Fruit fly (Drosophila melanogaster): ENCODE measurements around the gene CG32081.
A peak's percentile ranks its signal among the peaks of the same experiment; 100 is the strongest.

CG32081 gene

dm6 chr3L:11009000-11009794 is 18.2 kb upstream of the CG32081 start, which contains the start of gene klu (continued):
- no peak for TF ChIP-seq Vsx1 (GFP tag; optimal IDR thresholded peaks at IDR 0.05)
- TF ChIP-seq CG11085 (GFP tag; IDR thresholded peaks at IDR 0.05): no peak
- TF ChIP-seq Bgb (GFP tag; IDR thresholded peaks at IDR 0.05; ENCODE audit: partially characterized antibody): peak; percentile 52; the same call in 1 of the 2 replicates
- no peak for TF ChIP-seq az2 (GFP tag; optimal IDR thresholded peaks at IDR 0.05)
- TF ChIP-seq CG30020 (tag; optimal IDR thresholded peaks at IDR 0.05): no peak
- TF ChIP-seq z (GFP tag; IDR thresholded peaks at IDR 0.05): peak; percentile 58; the same call in 1 of the 3 replicates
- TF ChIP-seq Dp (GFP tag; optimal IDR thresholded peaks at IDR 0.05): no peak
- no peak for TF ChIP-seq gcm2 (GFP tag; optimal IDR thresholded peaks at IDR 0.05)
- TF ChIP-seq Hr51 (GFP tag; optimal IDR thresholded peaks at IDR 0.05): no peak
- TF ChIP-seq unc-4 (GFP tag; IDR thresholded peaks at IDR 0.05; ENCODE audit: partially characterized antibody): no peak
- no peak for TF ChIP-seq pzg (GFP tag; optimal IDR thresholded peaks at IDR 0.05)
- no peak for TF ChIP-seq CG5180 (GFP tag; optimal IDR thresholded peaks at IDR 0.05)
- no peak for TF ChIP-seq CG3065 (GFP tag; optimal IDR thresholded peaks at IDR 0.05)
- no peak for TF ChIP-seq CG10543 (GFP tag; optimal IDR thresholded peaks at IDR 0.05)
- no peak for TF ChIP-seq phol (tag; optimal IDR thresholded peaks at IDR 0.05)
- no peak for TF ChIP-seq CG6175 (GFP tag; IDR thresholded peaks at IDR 0.05)
- TF ChIP-seq CG16779 (GFP tag; IDR thresholded peaks at IDR 0.05): no peak
- TF ChIP-seq CG17186 (GFP tag; optimal IDR thresholded peaks at IDR 0.05): no peak
- no peak for TF ChIP-seq CG15073 (GFP tag; optimal IDR thresholded peaks at IDR 0.05)
- no peak for TF ChIP-seq org-1 (GFP tag; optimal IDR thresholded peaks at IDR 0.05)
- TF ChIP-seq vnd (GFP tag; IDR thresholded peaks at IDR 0.05; ENCODE audit: partially characterized antibody): no peak
- TF ChIP-seq CG2202 (tag; optimal IDR thresholded peaks at IDR 0.05): no peak
- no peak for TF ChIP-seq pum (GFP tag; optimal IDR thresholded peaks at IDR 0.05)
- TF ChIP-seq Meics (GFP tag; optimal IDR thresholded peaks at IDR 0.05): no peak
- TF ChIP-seq HHEX (GFP tag; optimal IDR thresholded peaks at IDR 0.05): no peak
- TF ChIP-seq sisA (GFP tag; IDR thresholded peaks at IDR 0.05): no peak
- no peak for TF ChIP-seq mirr (GFP tag; optimal IDR thresholded peaks at IDR 0.05)
- no peak for TF ChIP-seq pho (GFP tag; optimal IDR thresholded peaks at IDR 0.05)
- no peak for TF ChIP-seq gsb-n (tag; optimal IDR thresholded peaks at IDR 0.05)
- peak in 1 of 2 experiments; percentile 94 for TF ChIP-seq Pdp1 (GFP tag; optimal IDR thresholded peaks at IDR 0.05)
- TF ChIP-seq Sry-β (GFP tag; optimal IDR thresholded peaks at IDR 0.05): no peak
- TF ChIP-seq row (GFP tag; IDR thresholded peaks at IDR 0.05): no peak
- TF ChIP-seq Six4 (GFP tag; optimal IDR thresholded peaks at IDR 0.05): no peak
- peak; percentile 29; the same call in 1 of the 2 replicates for TF ChIP-seq CG32532 (GFP tag; IDR thresholded peaks at IDR 0.05)
- no peak for TF ChIP-seq Spps (tag; optimal IDR thresholded peaks at IDR 0.05)
- TF ChIP-seq HLH3B (GFP tag; IDR thresholded peaks at IDR 0.05): no peak
- TF ChIP-seq Ravus (GFP tag; IDR thresholded peaks at IDR 0.05): peak; percentile 55
- TF ChIP-seq Atf3 (GFP tag; optimal IDR thresholded peaks at IDR 0.05): no peak
- no peak for TF ChIP-seq YL-1 (GFP tag; optimal IDR thresholded peaks at IDR 0.05)
- TF ChIP-seq corto (GFP tag; optimal IDR thresholded peaks at IDR 0.05): no peak
- TF ChIP-seq CG5245 (GFP tag; optimal IDR thresholded peaks at IDR 0.05): no peak
- no peak for TF ChIP-seq CG12104 (GFP tag; optimal IDR thresholded peaks at IDR 0.05)
- TF ChIP-seq CG17612 (GFP tag; IDR thresholded peaks at IDR 0.05): no peak
- TF ChIP-seq CG6683 (GFP tag; optimal IDR thresholded peaks at IDR 0.05): no peak
- TF ChIP-seq caup (GFP tag; optimal IDR thresholded peaks at IDR 0.05; ENCODE audit: severe bottlenecking): no peak
- peak; percentile 92 for TF ChIP-seq sqz (GFP tag; optimal IDR thresholded peaks at IDR 0.05)
- no peak for TF ChIP-seq hb (GFP tag; IDR thresholded peaks at IDR 0.05; ENCODE audit: partially characterized antibody)
- TF ChIP-seq CG17829 (tag; optimal IDR thresholded peaks at IDR 0.05): no peak
- no peak for TF ChIP-seq CG11093 (GFP tag; IDR thresholded peaks at IDR 0.05)

All from whole organism, embryonic.